Worm (Caenorhabditis elegans) whole organism, young adult: Measurements from ENCODE around the gene W02A2.12.

Experiments used
- C17E4.6 ChIP-seq: fragments of 200-800 bp; sonication (Bioruptor generic); IDR thresholded peaks from 2 replicates; pipeline ENCODE4 v1.3.6; 2022; ENCODE audit warnings: missing genetic modification reagents, missing genetic modification characterization, missing compliant biosample characterization
- F52B5.7 ChIP-seq: sonication (generic microtip); optimal IDR thresholded peaks from 2 replicates; lab custom pipeline; 2016; ENCODE audit warnings: mild to moderate bottlenecking, missing genetic modification characterization, missing compliant biosample characterization
- ama-1 ChIP-seq, 3 experiments: fragments of 150-350 bp in 1 of 3; sonication (generic microtip) in 2 of 3; optimal IDR thresholded peaks; 2 replicates each; lab custom pipeline; 2014 to 2018; ENCODE audit warnings: missing biosample characterization in 2 of 3, missing genetic modification characterization in 2 of 3, missing genetic modification reagents in 2 of 3
- fkh-3 ChIP-seq: sonication (generic microtip); optimal IDR thresholded peaks from 2 replicates; lab custom pipeline; 2016; ENCODE audit warnings: mild to moderate bottlenecking, missing genetic modification characterization, missing compliant biosample characterization
- him-1 ChIP-seq: sonication (generic microtip); optimal IDR thresholded peaks from 2 replicates; lab custom pipeline; 2016; ENCODE audit warnings: missing genotype, missing genetic modification reagents, missing genetic modification characterization, missing compliant biosample characterization
- lsy-27 ChIP-seq: sonication (generic microtip); optimal IDR thresholded peaks from 2 replicates; lab custom pipeline; 2017; ENCODE audit warnings: missing genetic modification characterization, mild to moderate bottlenecking, missing compliant biosample characterization, antibody characterized with exemption, missing genotype, borderline replicate concordance; ENCODE audit not compliant: insufficient read depth
- nfya-1 ChIP-seq: sonication (generic microtip); optimal IDR thresholded peaks from 2 replicates; lab custom pipeline; 2017; ENCODE audit warnings: antibody characterized with exemption, missing compliant biosample characterization, missing genetic modification characterization, borderline replicate concordance; ENCODE audit not compliant: insufficient read depth
- nhr-90 ChIP-seq: sonication (generic microtip); optimal IDR thresholded peaks from 2 replicates; lab custom pipeline; 2016; ENCODE audit warnings: missing genotype, mild to moderate bottlenecking, missing genetic modification characterization, missing compliant biosample characterization
- pha-4 ChIP-seq: fragments of 150-350 bp; sonication (generic microtip); optimal IDR thresholded peaks from 2 replicates; lab custom pipeline; 2014; ENCODE audit warnings: missing biosample characterization, missing genetic modification reagents, missing genetic modification characterization
- snpc-3.4 ChIP-seq: sonication (generic microtip); optimal IDR thresholded peaks from 2 replicates; lab custom pipeline; 2017; ENCODE audit warnings: missing genetic modification characterization, mild to moderate bottlenecking, missing compliant biosample characterization, antibody characterized with exemption, moderate library complexity, missing genotype, missing genetic modification reagents
- tlf-1 ChIP-seq: fragments of 200-800 bp; sonication (Bioruptor generic); optimal IDR thresholded peaks from 2 replicates; lab custom pipeline; 2018; ENCODE audit warnings: mild to moderate bottlenecking, missing genetic modification characterization, missing compliant biosample characterization
- unc-130 ChIP-seq: sonication (generic microtip); optimal IDR thresholded peaks from 2 replicates; lab custom pipeline; 2016; ENCODE audit warnings: missing genetic modification reagents, missing genetic modification characterization, missing compliant biosample characterization

DNA sequence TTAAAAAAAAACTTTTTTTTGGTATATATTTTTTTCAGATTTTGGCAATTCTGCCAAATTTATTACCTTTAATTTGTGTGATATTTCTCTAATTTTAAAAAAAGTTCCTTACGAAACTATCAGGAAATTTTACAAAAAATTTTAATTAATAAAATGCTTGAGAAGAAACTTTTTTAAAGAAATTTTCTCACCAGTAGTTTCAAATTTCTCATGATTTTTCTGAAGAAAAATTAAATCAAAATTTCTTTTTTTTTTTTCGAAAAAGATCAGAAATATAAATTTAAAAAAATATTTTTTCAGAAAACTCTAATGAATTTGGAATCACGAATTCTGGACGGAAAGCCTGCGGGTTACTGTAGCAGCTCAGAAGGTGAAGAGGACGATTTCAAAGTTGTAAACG, 29.1 kb upstream of the W02A2.12 start, which contains the start of gene mau-8:
- no peak for TF ChIP-seq lsy-27 (tag; lab: Kevin White, UChicago)
- TF ChIP-seq F52B5.7 (tag; lab: Kevin White, UChicago): no peak
- no peak for TF ChIP-seq snpc-3.4 (tag; lab: Kevin White, UChicago)
- TF ChIP-seq him-1: no peak
- no peak for TF ChIP-seq ama-1 (optimal IDR thresholded peaks at IDR 0.05; lab: Kevin White, UChicago)
- TF ChIP-seq ama-1 (GFP tag; optimal IDR thresholded peaks at IDR 0.05; lab: Kevin White, UChicago): no peak
- TF ChIP-seq tlf-1 (GFP tag; lab: Kevin White, UChicago): no peak
- TF ChIP-seq fkh-3: no peak
- TF ChIP-seq unc-130 (GFP tag; lab: Kevin White, UChicago): no peak
- TF ChIP-seq nfya-1: no peak
- TF ChIP-seq nhr-90 (tag; lab: Kevin White, UChicago): no peak
- TF ChIP-seq pha-4 (tag; lab: Kevin White, UChicago): no peak
- TF ChIP-seq C17E4.6: no peak
